Worm (Caenorhabditis elegans): ENCODE measurements around the gene nlp-49.

The nlp-49 gene

DNA sequence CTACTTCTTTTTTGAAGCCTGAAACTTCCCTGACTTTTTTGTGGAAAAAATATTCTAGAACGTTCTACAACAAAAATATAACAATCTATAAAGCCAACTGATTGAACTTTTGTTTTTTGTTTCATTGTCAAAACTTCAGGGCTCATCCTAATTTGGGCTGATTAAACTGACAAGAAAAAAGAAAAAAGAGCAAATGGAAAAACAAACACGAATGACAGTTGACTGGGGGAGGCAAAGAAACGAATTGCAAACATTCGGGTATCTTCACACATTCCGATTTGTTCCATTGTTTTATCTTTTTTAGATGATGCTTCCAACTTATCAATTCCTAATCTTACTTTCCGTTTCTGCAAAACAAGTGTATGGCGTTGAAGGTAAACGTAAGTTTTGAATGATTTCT lies 31.0 kb downstream of the nlp-49 start, which contains the start of gene C46F4.3:
Gene C46F4.3 (plus strand): TSS at position 301 of the 400 bp plus-strand sequence.
- TF ChIP-seq B0336.3 (GFP tag; IDR thresholded peaks at IDR 0.05) (no peak), nhr-27 (tag; optimal IDR thresholded peaks at IDR 0.05) (no peak), lin-40 (tag; optimal IDR thresholded peaks at IDR 0.05) (no peak), aptf-2 (GFP tag; conservative IDR thresholded peaks at IDR 0.05) (no peak), C17E4.6 (GFP tag; IDR thresholded peaks at IDR 0.05) (no peak), rec-8 (tag; optimal IDR thresholded peaks at IDR 0.05) (no peak), nhr-120 (GFP tag; IDR thresholded peaks at IDR 0.05) (no peak), pha-4 (tag; optimal IDR thresholded peaks at IDR 0.05) (no peak), F52B5.7 (tag; optimal IDR thresholded peaks at IDR 0.05) (no peak), ceh-100 (GFP tag; IDR thresholded peaks at IDR 0.05) (no peak), egl-18 (GFP tag; IDR thresholded peaks at IDR 0.05) (no peak), dpl-1 (GFP tag; optimal IDR thresholded peaks at IDR 0.05) (no peak), ceh-27 (GFP tag; optimal IDR thresholded peaks at IDR 0.05) (no peak), ekl-4 (GFP tag; IDR thresholded peaks at IDR 0.05) (no peak), B0035.1 (tag; optimal IDR thresholded peaks at IDR 0.05) (no peak), let-607 (tag; optimal IDR thresholded peaks at IDR 0.05) (no peak), ztf-22 (GFP tag; optimal IDR thresholded peaks at IDR 0.05) (no peak), B0261.1 (tag; optimal IDR thresholded peaks at IDR 0.05) (no peak)

DNA sequence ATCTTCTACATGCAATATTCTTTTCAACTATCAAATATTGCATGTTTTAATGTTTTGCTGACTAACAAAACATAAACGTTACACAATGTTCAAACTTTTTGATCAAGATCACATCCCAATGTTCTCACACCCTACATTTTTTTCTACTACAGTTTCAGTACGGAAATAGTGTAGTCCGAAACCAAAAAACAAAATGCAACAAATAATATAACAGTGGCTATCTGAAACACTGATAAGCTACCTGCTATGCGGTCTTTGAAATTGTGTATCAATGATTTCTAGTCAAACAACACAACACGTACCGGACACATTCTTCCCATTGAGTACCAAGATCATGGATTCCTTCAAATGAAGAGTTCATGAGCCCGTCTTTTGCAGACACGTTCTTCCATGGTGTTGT lies 36.9 kb downstream of the nlp-49 start:
- TF ChIP-seq lin-54 (GFP tag; optimal IDR thresholded peaks at IDR 0.05) (no peak), nhr-27 (tag; optimal IDR thresholded peaks at IDR 0.05) (no peak), nhr-80 (tag; optimal IDR thresholded peaks at IDR 0.05) (peak; percentile 4)

ce11 chrX:5942171-5942570 lies 37.7 kb downstream of the nlp-49 start:
- TF ChIP-seq F52B5.7 (tag; optimal IDR thresholded peaks at IDR 0.05) = no peak
- TF ChIP-seq cebp-1 (GFP tag; IDR thresholded peaks at IDR 0.05) = 0 out of 2 replicates have a peak, but pooled peaks have one; percentile 25
- TF ChIP-seq cebp-1 (tag; optimal IDR thresholded peaks at IDR 0.05) = peak; percentile 40
- no peak for TF ChIP-seq pbrm-1 (GFP tag; IDR thresholded peaks at IDR 0.05)
- TF ChIP-seq K12H6.12 (tag; optimal IDR thresholded peaks at IDR 0.05) = peak; percentile 11
- TF ChIP-seq dox-1 (GFP tag; IDR thresholded peaks at IDR 0.05) = 0 out of 2 replicates have a peak, but pooled peaks have one; percentile 8
- peak; percentile 8 for TF ChIP-seq attf-5 (GFP tag; optimal IDR thresholded peaks at IDR 0.05)
- TF ChIP-seq madf-10 (tag; optimal IDR thresholded peaks at IDR 0.05) = no peak
- peak; percentile 21; the same call in 1 of the 2 replicates for TF ChIP-seq hmg-1.2 (GFP tag; IDR thresholded peaks at IDR 0.05)
- TF ChIP-seq ztf-26 (tag; optimal IDR thresholded peaks at IDR 0.05) = peak; percentile 8
- peak; percentile 53 for TF ChIP-seq somi-1 (GFP tag; optimal IDR thresholded peaks at IDR 0.05)

ce11 chrX:5943908-5944307 lies 39.5 kb downstream of the nlp-49 start:
- TF ChIP-seq F10E7.11 (tag; optimal IDR thresholded peaks at IDR 0.05) (no peak), rcor-1 (GFP tag; IDR thresholded peaks at IDR 0.05) (no peak), nhr-27 (tag; optimal IDR thresholded peaks at IDR 0.05) (no peak), Y53F4B.3 (GFP tag; IDR thresholded peaks at IDR 0.05) (no peak), atf-7 (tag; optimal IDR thresholded peaks at IDR 0.05) (no peak), F39B2.1 (GFP tag; IDR thresholded peaks at IDR 0.05) (no peak), snpc-1.1 (tag; optimal IDR thresholded peaks at IDR 0.05; ENCODE audit: insufficient read depth) (no peak), dox-1 (GFP tag; IDR thresholded peaks at IDR 0.05) (0 out of 2 replicates have a peak, but pooled peaks have one; percentile 40)
